Fruit fly (Drosophila melanogaster) whole organism, wandering third instar larva: ENCODE data around the gene Nadsyn.

Experiments
- HLH106 ChIP-seq: fragments of 200-800 bp; optimal IDR thresholded peaks from 3 replicates; lab custom pipeline; 2019; ENCODE audit warnings: missing biosample characterization, mild to moderate bottlenecking, missing genetic modification characterization, moderate library complexity
- Sp1 ChIP-seq: fragments of 200-800 bp; sonication (Bioruptor generic); optimal IDR thresholded peaks from 3 replicates; lab custom pipeline; 2019; ENCODE audit warnings: missing biosample characterization, mild to moderate bottlenecking, missing genetic modification characterization, moderate library complexity
- h ChIP-seq: fragments of 200-800 bp; sonication (Bioruptor generic); optimal IDR thresholded peaks from 3 replicates; lab custom pipeline; 2016; ENCODE audit warnings: missing biosample characterization, mild to moderate bottlenecking, missing genetic modification characterization
- psq ChIP-seq: fragments of 200-800 bp; sonication (Bioruptor generic); optimal IDR thresholded peaks from 3 replicates; lab custom pipeline; 2017; ENCODE audit warnings: missing biosample characterization, mild to moderate bottlenecking, missing genetic modification characterization, moderate library complexity
- tai ChIP-seq: sonication (Bioruptor generic); optimal IDR thresholded peaks from 2 replicates; lab custom pipeline; 2016; ENCODE audit warnings: missing biosample characterization, missing genetic modification characterization

DNA sequence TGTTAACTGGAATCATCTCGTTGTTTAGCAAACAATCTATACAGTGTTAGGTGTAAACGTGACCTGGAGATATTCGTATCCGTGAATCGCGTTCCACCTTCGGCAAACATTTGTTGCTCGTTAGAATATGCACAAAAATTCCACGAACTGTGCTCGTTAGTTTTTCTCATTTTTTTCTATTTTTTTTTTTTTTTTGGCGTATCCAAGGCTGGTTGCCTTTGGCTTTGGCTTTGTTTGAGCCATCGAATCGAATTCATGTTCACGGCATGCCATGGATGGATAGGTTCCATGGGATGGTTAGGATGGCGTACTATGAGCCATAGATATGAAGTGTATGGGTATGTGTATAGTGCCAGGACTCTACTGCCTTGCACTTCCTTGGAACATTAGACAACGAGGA is 18.4 kb downstream of the Nadsyn start:
- TF ChIP-seq HLH106 (tag; lab: Kevin White, UChicago) (no peak), Sp1 (GFP tag; lab: Kevin White, UChicago) (no peak), psq (no peak), tai (GFP tag; lab: Kevin White, UChicago) (no peak), h (GFP tag; lab: Kevin White, UChicago) (no peak)
